Worm (Caenorhabditis elegans) whole organism, L4 larva: ENCODE measurements around the gene idpc-6.

Source experiments
- R02D3.7 ChIP-seq: fragments of 150-350 bp; sonication (generic microtip); optimal IDR thresholded peaks from 3 replicates; lab custom pipeline; 2014; ENCODE audit warnings: missing biosample characterization, missing genetic modification characterization
- lin-39 ChIP-seq: fragments of 150-350 bp; optimal IDR thresholded peaks from 2 replicates; lab custom pipeline; 2014; ENCODE audit warnings: missing biosample characterization, missing genetic modification reagents, missing genetic modification characterization
- mdl-1 ChIP-seq, 2 experiments: fragments of 150-350 bp in 1 of 2; sonication (generic microtip) in 1 of 2; optimal IDR thresholded peaks; 2 replicates each; lab custom pipeline; 2014 to 2017; ENCODE audit warnings: missing biosample characterization in 2 of 2, missing genetic modification characterization in 2 of 2
- mep-1 ChIP-seq: fragments of 150-350 bp; sonication (generic microtip); optimal IDR thresholded peaks from 3 replicates; lab custom pipeline; 2014; ENCODE audit warnings: missing biosample characterization, missing genetic modification characterization
- mes-2 ChIP-seq: sonication (generic microtip); optimal IDR thresholded peaks from 2 replicates; lab custom pipeline; 2016; ENCODE audit warnings: missing genotype, mild to moderate bottlenecking, missing genetic modification characterization, missing compliant biosample characterization; ENCODE audit not compliant: poor library complexity, severe bottlenecking
- nhr-11 ChIP-seq: fragments of 150-350 bp; optimal IDR thresholded peaks from 2 replicates; lab custom pipeline; 2014; ENCODE audit warnings: missing biosample characterization, missing genetic modification characterization
- unc-130 ChIP-seq: sonication (generic microtip); optimal IDR thresholded peaks from 2 replicates; lab custom pipeline; 2016; ENCODE audit warnings: missing genetic modification reagents, missing genetic modification characterization, missing compliant biosample characterization
- unc-39 ChIP-seq: sonication (generic microtip); optimal IDR thresholded peaks from 2 replicates; lab custom pipeline; 2017; ENCODE audit warnings: missing biosample characterization, missing genetic modification characterization
- unc-62 ChIP-seq, 3 experiments: fragments of 150-350 bp in 1 of 3; sonication (generic microtip); optimal IDR thresholded peaks in 2 of 3; peaks in 1 of 3; 1 replicate in 1 of 3; 2 replicates in 2 of 3; lab custom pipeline; 2014 to 2017; ENCODE audit warnings: missing biosample characterization in 3 of 3, missing genetic modification characterization in 3 of 3, missing genetic modification reagents in 3 of 3, missing genotype in 1 of 3
- zag-1 ChIP-seq: fragments of 150-350 bp; optimal IDR thresholded peaks from 2 replicates; lab custom pipeline; 2014; ENCODE audit warnings: missing biosample characterization, missing genetic modification characterization

DNA sequence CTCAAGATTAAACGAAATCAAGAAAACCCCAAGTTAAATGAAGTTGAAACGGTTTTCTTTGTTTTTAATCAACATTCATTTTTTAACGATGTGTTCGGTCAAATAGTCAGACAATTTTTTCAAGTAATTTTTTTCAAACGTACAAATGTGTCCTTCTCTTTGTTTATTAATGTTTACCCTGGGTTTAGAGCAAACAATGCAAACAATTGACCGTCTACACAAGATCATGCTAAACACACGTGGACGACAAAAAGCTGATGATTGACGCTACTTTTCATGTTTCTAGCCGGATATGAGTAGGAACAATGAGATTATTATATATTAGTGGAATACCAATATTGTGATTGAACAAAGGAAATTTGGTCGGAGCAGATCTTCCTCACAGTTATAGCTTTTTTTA lies 1.5 kb downstream of the idpc-6 start:
- no peak for TF ChIP-seq mep-1
- no peak for TF ChIP-seq lin-39 (tag; lab: Kevin White, UChicago)
- no peak for TF ChIP-seq mdl-1 (tag; optimal IDR thresholded peaks at IDR 0.05; lab: Kevin White, UChicago)
- no peak for TF ChIP-seq unc-130
- no peak for TF ChIP-seq nhr-11 (tag; lab: Kevin White, UChicago)
- no peak for TF ChIP-seq mes-2 (tag; lab: Kevin White, UChicago)
- TF ChIP-seq unc-39 (tag; lab: Kevin White, UChicago), result no peak
- TF ChIP-seq zag-1, result no peak
- peak in 1 of 2 experiments; percentile 95 for TF ChIP-seq unc-62 (GFP tag; optimal IDR thresholded peaks at IDR 0.05 in 1 of 2; lab: Kevin White, UChicago)
- TF ChIP-seq unc-62 (tag; optimal IDR thresholded peaks at IDR 0.05; lab: Kevin White, UChicago), result no peak
- no peak for TF ChIP-seq R02D3.7
